Fruit fly (Drosophila melanogaster): ENCODE results near the gene Tsf1.

DNA sequence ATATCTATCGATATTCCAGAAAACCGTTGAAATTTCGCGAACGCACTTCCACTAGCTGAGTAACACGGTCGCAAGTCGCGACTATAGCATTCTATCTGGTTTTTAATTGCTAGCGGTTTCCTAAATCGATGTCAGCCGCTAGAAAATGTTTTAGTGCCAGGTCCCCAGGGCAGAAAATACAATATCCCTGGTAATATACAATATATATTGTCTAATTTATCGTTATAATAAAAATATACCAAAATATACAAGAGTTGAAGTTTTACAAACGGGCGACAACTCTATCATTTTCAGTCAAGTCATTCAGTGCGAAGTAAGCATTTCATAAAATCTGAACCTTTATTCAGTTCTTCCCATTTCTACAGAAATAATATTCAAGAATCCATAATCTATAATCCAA is 28.2 kb downstream of the Tsf1 start, which contains the start of gene CG15056:
- TF ChIP-seq Eip75B (GFP tag; optimal IDR thresholded peaks at IDR 0.05) = no peak
- TF ChIP-seq CG6808 (GFP tag; optimal IDR thresholded peaks at IDR 0.05) = no peak
- TF ChIP-seq Met (GFP tag; optimal IDR thresholded peaks at IDR 0.05) = no peak
- no peak for TF ChIP-seq acj6 (GFP tag; optimal IDR thresholded peaks at IDR 0.05)
- no peak for TF ChIP-seq CG31627 (GFP tag; optimal IDR thresholded peaks at IDR 0.05)
- no peak for TF ChIP-seq fd59A (GFP tag; optimal IDR thresholded peaks at IDR 0.05)
- TF ChIP-seq CG8319 (GFP tag; optimal IDR thresholded peaks at IDR 0.05) = no peak
- TF ChIP-seq lz (GFP tag; optimal IDR thresholded peaks at IDR 0.05) = no peak
- no peak for TF ChIP-seq CG1621 (tag; optimal IDR thresholded peaks at IDR 0.05)
- no peak for TF ChIP-seq CG11762 (GFP tag; optimal IDR thresholded peaks at IDR 0.05; ENCODE audit: insufficient read depth)
- no peak for TF ChIP-seq CG8119 (GFP tag; IDR thresholded peaks at IDR 0.05)
